Fruit fly (Drosophila melanogaster): ENCODE results near the gene CG10958.

The CG10958 gene

DNA sequence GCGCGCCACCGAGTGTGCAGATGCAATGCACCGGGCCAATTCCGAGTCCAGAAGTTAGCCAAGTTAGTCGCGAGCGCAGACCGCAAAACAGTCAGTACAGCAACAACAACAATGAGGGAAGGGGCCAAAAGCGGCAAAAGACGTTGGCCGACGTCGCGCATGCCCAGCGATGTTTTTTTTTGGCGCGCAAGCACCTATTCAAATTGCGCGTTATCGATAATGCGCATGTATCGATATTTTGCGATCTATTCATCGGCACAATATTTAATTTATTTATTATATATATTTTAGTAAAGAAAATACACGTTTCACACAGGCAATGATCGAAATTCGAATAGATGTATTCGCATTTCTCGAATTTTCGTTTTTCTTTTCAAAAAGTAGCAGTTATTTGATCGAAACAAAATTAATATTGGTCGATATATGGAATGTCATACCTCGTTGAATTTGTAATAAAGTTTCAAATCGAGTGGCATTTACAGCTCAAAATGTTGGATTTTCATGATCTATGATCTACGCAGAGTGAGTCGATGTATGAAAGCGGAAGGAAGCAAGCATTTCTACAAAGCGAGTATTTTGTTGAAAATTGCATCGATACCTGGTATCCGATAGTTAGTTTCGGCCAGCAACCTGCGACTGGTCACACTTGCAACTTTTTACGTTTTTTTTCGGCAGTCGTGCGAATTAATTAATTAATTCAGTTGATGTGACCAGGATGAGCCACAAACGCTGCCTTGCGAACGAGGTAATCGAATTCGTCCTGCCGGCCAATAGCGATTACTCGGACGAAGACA, 2.7 kb upstream of the CG10958 start, which contains the start of gene CG2116 (continued):
- peak; percentile 59 for TF ChIP-seq Dref (GFP tag; IDR thresholded peaks at IDR 0.05)
- TF ChIP-seq Fer3 (tag; optimal IDR thresholded peaks at IDR 0.05): no peak
- no peak for TF ChIP-seq Dfd (GFP tag; optimal IDR thresholded peaks at IDR 0.05)
- no peak for TF ChIP-seq lab (GFP tag; optimal IDR thresholded peaks at IDR 0.05)
- TF ChIP-seq CG6683 (GFP tag; optimal IDR thresholded peaks at IDR 0.05): no peak
- TF ChIP-seq CG8924 (tag; optimal IDR thresholded peaks at IDR 0.05): no peak
- TF ChIP-seq HmgZ (tag; optimal IDR thresholded peaks at IDR 0.05): no peak
- no peak for TF ChIP-seq HLH54F (GFP tag; optimal IDR thresholded peaks at IDR 0.05)
- TF ChIP-seq onecut (GFP tag; IDR thresholded peaks at IDR 0.05): no peak
- no peak for TF ChIP-seq CG4404 (GFP tag; IDR thresholded peaks at IDR 0.05)
- no peak for TF ChIP-seq cad (GFP tag; optimal IDR thresholded peaks at IDR 0.05)
- TF ChIP-seq CG3407 (GFP tag; optimal IDR thresholded peaks at IDR 0.05): no peak
- no peak for TF ChIP-seq CG13424 (tag; optimal IDR thresholded peaks at IDR 0.05)
- no peak for TF ChIP-seq Dbx (GFP tag; IDR thresholded peaks at IDR 0.05)
- TF ChIP-seq schlank (tag; optimal IDR thresholded peaks at IDR 0.05): no peak
- no peak for TF ChIP-seq Neu2 (GFP tag; optimal IDR thresholded peaks at IDR 0.05; ENCODE audit: borderline replicate concordance)
- no peak for TF ChIP-seq Hr78 (GFP tag; optimal IDR thresholded peaks at IDR 0.05)
- TF ChIP-seq Eip74EF (GFP tag; optimal IDR thresholded peaks at IDR 0.05): no peak
- TF ChIP-seq CG10543 (GFP tag; optimal IDR thresholded peaks at IDR 0.05): peak; percentile 9
- peak; percentile 81 for TF ChIP-seq Bgb (GFP tag; IDR thresholded peaks at IDR 0.05; ENCODE audit: partially characterized antibody)
- no peak for TF ChIP-seq CG43689 (GFP tag; IDR thresholded peaks at IDR 0.05)
- no peak for TF ChIP-seq CG3163 (GFP tag; optimal IDR thresholded peaks at IDR 0.05)
- no peak for TF ChIP-seq Xbp1 (GFP tag; optimal IDR thresholded peaks at IDR 0.05)
- no peak for TF ChIP-seq tin (GFP tag; optimal IDR thresholded peaks at IDR 0.05)
- TF ChIP-seq CG4328 (GFP tag; optimal IDR thresholded peaks at IDR 0.05): no peak
- TF ChIP-seq Spps (tag; optimal IDR thresholded peaks at IDR 0.05): no peak
- TF ChIP-seq al (GFP tag; IDR thresholded peaks at IDR 0.05): no peak
- no peak for TF ChIP-seq ro (GFP tag; IDR thresholded peaks at IDR 0.05)
- TF ChIP-seq CG17359 (tag; optimal IDR thresholded peaks at IDR 0.05): no peak
- peak; percentile 79 for TF ChIP-seq CG16813 (GFP tag; IDR thresholded peaks at IDR 0.05; ENCODE audit: partially characterized antibody)
- no peak for TF ChIP-seq CG1832 (GFP tag; optimal IDR thresholded peaks at IDR 0.05)
- no peak for TF ChIP-seq Dek (tag; optimal IDR thresholded peaks at IDR 0.05)
- TF ChIP-seq GATAe (GFP tag; conservative IDR thresholded peaks at IDR 0.05): no peak
- TF ChIP-seq Xrp1 (GFP tag; IDR thresholded peaks at IDR 0.05): no peak
- no peak for TF ChIP-seq CG2875 (GFP tag; optimal IDR thresholded peaks at IDR 0.05)
- TF ChIP-seq CG2129 (GFP tag; IDR thresholded peaks at IDR 0.05; ENCODE audit: partially characterized antibody): 0 out of 2 replicates have a peak, but pooled peaks have one; percentile 43
- TF ChIP-seq scrt (GFP tag; optimal IDR thresholded peaks at IDR 0.05): no peak
- TF ChIP-seq nau (GFP tag; optimal IDR thresholded peaks at IDR 0.05): no peak
- TF ChIP-seq Nf-YB (GFP tag; optimal IDR thresholded peaks at IDR 0.05): no peak
- TF ChIP-seq bowl (GFP tag; IDR thresholded peaks at IDR 0.05): no peak
- TF ChIP-seq aop (GFP tag; IDR thresholded peaks at IDR 0.05): no peak
- no peak for TF ChIP-seq CG6689 (GFP tag; IDR thresholded peaks at IDR 0.05)
- no peak for TF ChIP-seq lilli (GFP tag; optimal IDR thresholded peaks at IDR 0.05)
- TF ChIP-seq CG11085 (GFP tag; IDR thresholded peaks at IDR 0.05): no peak
- TF ChIP-seq gem (tag; optimal IDR thresholded peaks at IDR 0.05): no peak
- TF ChIP-seq Hr3 (GFP tag; optimal IDR thresholded peaks at IDR 0.05): no peak
- no peak for TF ChIP-seq tx (GFP tag; optimal IDR thresholded peaks at IDR 0.05)
- no peak for TF ChIP-seq CG8478 (optimal IDR thresholded peaks at IDR 0.05)
- TF ChIP-seq cas (GFP tag; IDR thresholded peaks at IDR 0.05): no peak
- TF ChIP-seq CG2202 (tag; optimal IDR thresholded peaks at IDR 0.05): no peak

Data from whole organism, embryonic.